Fruit fly (Drosophila melanogaster) Kc167 (cell line): ENCODE measurements around the gene CG45116.
A peak's percentile ranks its signal among the peaks of the same experiment; 100 is the strongest.
"Not testable (repeated sequence)": the region's sequence is repeated elsewhere in the genome, so short reads cannot be mapped to it uniquely, and the experiment has no call there.

Experiments
- Myc ChIP-seq: fragments of >200 bp; optimal IDR thresholded peaks from 2 replicates; lab custom pipeline; 2017; ENCODE audit warnings: missing external identifiers
- Sin3A ChIP-seq: fragments of >200 bp; optimal IDR thresholded peaks from 2 replicates; lab custom pipeline; 2018; ENCODE audit warnings: missing external identifiers
- h ChIP-seq: fragments of >200 bp; optimal IDR thresholded peaks from 3 replicates; lab custom pipeline; 2018; ENCODE audit warnings: missing external identifiers
- insv ChIP-seq: fragments of >200 bp; optimal IDR thresholded peaks from 3 replicates; lab custom pipeline; 2018; ENCODE audit warnings: missing external identifiers
- psq ChIP-seq: fragments of >200 bp; optimal IDR thresholded peaks from 2 replicates; lab custom pipeline; 2017; ENCODE audit warnings: missing external identifiers
- ttk ChIP-seq: sonication (Bioruptor generic); optimal IDR thresholded peaks from 2 replicates; lab custom pipeline; 2017; ENCODE audit warnings: missing external identifiers

Gene CG45116

dm6 chr3L:22696930-22697329 lies 2.3 kb upstream of the CG45116 start, which contains the start of gene CG32453:
Gene CG32453 (plus strand): TSS chr3L:22697230.
- not testable (repeated sequence) for TF ChIP-seq Myc; Sin3A (lab: Kevin White, UChicago); insv (lab: Kevin White, UChicago)

- TF ChIP-seq Myc (no peak), insv (lab: Kevin White, UChicago) (no peak), h (lab: Kevin White, UChicago) (no peak)
Observed at dm6 chr3L:22711855-22712254, 12.6 kb downstream of the CG45116 start, which contains the start of gene CG11370. Gene CG11370 (plus strand): TSS chr3L:22712155.

dm6 chr3L:22713605-22714004 lies 14.4 kb downstream of the CG45116 start:
- TF ChIP-seq Myc (no peak), psq (no peak), h (lab: Kevin White, UChicago) (no peak), insv (lab: Kevin White, UChicago) (no peak), ttk (no peak)

dm6 chr3L:22717137-22717767 lies 18.0 kb downstream of the CG45116 start, which contains the start of the genes ArfGAP3 and CG32452:
Gene ArfGAP3 (minus strand): TSS chr3L:22717577.
Gene CG32452 (plus strand): TSS chr3L:22717728.
- TF ChIP-seq Sin3A (lab: Kevin White, UChicago) (no peak), ttk (no peak), psq (peak; percentile 77)

- not testable (repeated sequence) for TF ChIP-seq insv (lab: Kevin White, UChicago); psq; h (lab: Kevin White, UChicago)
Observed at dm6 chr3L:22720694-22721270, 21.5 kb downstream of the CG45116 start, which contains the start of gene mael. Gene mael (plus strand): TSS chr3L:22721203.

- no peak for TF ChIP-seq ttk
- no peak for TF ChIP-seq Myc
- no peak for TF ChIP-seq psq
Observed at dm6 chr3L:22721991-22722390, 22.8 kb downstream of the CG45116 start, which contains the start of gene CG14451. Gene CG14451 (minus strand): TSS chr3L:22722091.

- TF ChIP-seq h (lab: Kevin White, UChicago) = no peak
- no peak for TF ChIP-seq Myc
- TF ChIP-seq insv (lab: Kevin White, UChicago) = no peak
- no peak for TF ChIP-seq ttk
- TF ChIP-seq psq = no peak
- TF ChIP-seq Sin3A (lab: Kevin White, UChicago) = no peak
Observed at dm6 chr3L:22724046-22724771, 25.0 kb downstream of the CG45116 start.

dm6 chr3L:22727739-22728335 lies 28.6 kb downstream of the CG45116 start, which contains the start of the genes CG14450 and CG11367:
Gene CG14450 (minus strand): TSS chr3L:22727789.
Gene CG11367 (plus strand): TSS chr3L:22728111.
- TF ChIP-seq psq (no peak), Sin3A (lab: Kevin White, UChicago) (no peak), ttk (no peak), Myc (no peak), insv (lab: Kevin White, UChicago) (no peak), h (lab: Kevin White, UChicago) (no peak)

- TF ChIP-seq Sin3A (lab: Kevin White, UChicago) = no peak
- no peak for TF ChIP-seq insv (lab: Kevin White, UChicago)
- TF ChIP-seq psq = no peak
- no peak for TF ChIP-seq h (lab: Kevin White, UChicago)
- no peak for TF ChIP-seq ttk
- TF ChIP-seq Myc = no peak
Observed at dm6 chr3L:22729466-22729865, 30.2 kb downstream of the CG45116 start, which contains the start of gene CG32454. Gene CG32454 (plus strand): TSS chr3L:22729766.

dm6 chr3L:22731393-22731792 lies 32.2 kb downstream of the CG45116 start:
- TF ChIP-seq psq (no peak), ttk (no peak), Sin3A (lab: Kevin White, UChicago) (no peak), Myc (no peak), insv (lab: Kevin White, UChicago) (no peak)

dm6 chr3L:22733607-22734006 lies 34.4 kb downstream of the CG45116 start:
- TF ChIP-seq h (lab: Kevin White, UChicago) = no peak
- TF ChIP-seq Sin3A (lab: Kevin White, UChicago) = no peak
- no peak for TF ChIP-seq ttk
- no peak for TF ChIP-seq psq
- TF ChIP-seq insv (lab: Kevin White, UChicago) = no peak
- no peak for TF ChIP-seq Myc

dm6 chr3L:22737732-22738611 lies 38.7 kb downstream of the CG45116 start, which contains the start of gene CG11241:
Gene CG11241 (minus strand): TSS chr3L:22738420.
- TF ChIP-seq insv (lab: Kevin White, UChicago) (no peak), Sin3A (lab: Kevin White, UChicago) (no peak), ttk (no peak), Myc (no peak), psq (no peak), h (lab: Kevin White, UChicago) (no peak)
